Worm (Caenorhabditis elegans) whole organism, young adult: ENCODE measurements around the gene str-243.

Source experiments
- B0035.1 ChIP-seq: sonication (generic microtip); optimal IDR thresholded peaks from 2 replicates; lab custom pipeline; 2016; ENCODE audit warnings: missing genetic modification characterization, mild to moderate bottlenecking, missing compliant biosample characterization, missing genotype, missing genetic modification reagents
- C06A6.2 ChIP-seq: fragments of 200-800 bp; sonication (Bioruptor generic); conservative IDR thresholded peaks from 2 replicates; pipeline ENCODE4 v1.3.6; 2022; ENCODE audit warnings: missing genetic modification characterization, missing compliant biosample characterization
- C17E4.6 ChIP-seq: fragments of 200-800 bp; sonication (Bioruptor generic); IDR thresholded peaks from 2 replicates; pipeline ENCODE4 v1.3.6; 2022; ENCODE audit warnings: missing genetic modification reagents, missing genetic modification characterization, missing compliant biosample characterization
- D2030.7 ChIP-seq: fragments of 200-800 bp; sonication (Bioruptor generic); IDR thresholded peaks from 2 replicates; pipeline ENCODE4 v1.3.6; 2022; ENCODE audit warnings: missing genetic modification reagents, missing genetic modification characterization, missing compliant biosample characterization
- F39B2.1 ChIP-seq: fragments of 200-800 bp; sonication (Bioruptor generic); IDR thresholded peaks from 2 replicates; pipeline ENCODE4 v1.3.6; 2022; ENCODE audit warnings: missing genetic modification reagents, missing genetic modification characterization, missing compliant biosample characterization
- F57A8.1 ChIP-seq: fragments of 200-800 bp; sonication (Bioruptor generic); optimal IDR thresholded peaks from 2 replicates; lab custom pipeline; 2018; ENCODE audit warnings: mild to moderate bottlenecking, missing genetic modification characterization, moderate library complexity, missing compliant biosample characterization
- K11D2.4 ChIP-seq: fragments of 200-800 bp; sonication (Bioruptor generic); IDR thresholded peaks from 2 replicates; pipeline ENCODE4 v1.3.6; 2022; ENCODE audit warnings: missing genetic modification reagents, missing genetic modification characterization, missing compliant biosample characterization
- Y53F4B.3 ChIP-seq: fragments of 200-800 bp; sonication (Bioruptor generic); IDR thresholded peaks from 2 replicates; pipeline ENCODE4 v1.3.6; 2022; ENCODE audit warnings: missing genetic modification reagents, missing genetic modification characterization, missing compliant biosample characterization
- akir-1 ChIP-seq: fragments of 200-800 bp; sonication (Bioruptor generic); optimal IDR thresholded peaks from 2 replicates; lab custom pipeline; 2018; ENCODE audit warnings: mild to moderate bottlenecking, missing genetic modification characterization, moderate library complexity, missing compliant biosample characterization
- aptf-2 ChIP-seq: fragments of 200-800 bp; sonication (Bioruptor generic); conservative IDR thresholded peaks from 2 replicates; pipeline ENCODE4 v1.3.6; 2022; ENCODE audit warnings: missing genetic modification reagents, missing genetic modification characterization, missing compliant biosample characterization
- attf-3 ChIP-seq: fragments of 200-800 bp; sonication (Bioruptor generic); conservative IDR thresholded peaks from 2 replicates; pipeline ENCODE4 v1.3.6; 2022; ENCODE audit warnings: missing genetic modification reagents, missing genetic modification characterization, missing compliant biosample characterization
- attf-5 ChIP-seq: fragments of 200-800 bp; sonication (Bioruptor generic); optimal IDR thresholded peaks from 2 replicates; lab custom pipeline; 2018; ENCODE audit warnings: mild to moderate bottlenecking, missing genetic modification characterization, missing compliant biosample characterization
- bed-1 ChIP-seq: fragments of 200-800 bp; sonication (Bioruptor generic); IDR thresholded peaks from 2 replicates; pipeline ENCODE4 v1.3.6; 2022; ENCODE audit warnings: missing genetic modification reagents, missing genetic modification characterization, missing compliant biosample characterization
- cebp-1 ChIP-seq, 2 experiments: fragments of 200-800 bp in 1 of 2; sonication (Bioruptor generic) in 1 of 2; sonication (generic microtip) in 1 of 2; IDR thresholded peaks in 1 of 2; optimal IDR thresholded peaks in 1 of 2; 2 replicates each; pipeline versions ENCODE4 v1.3.6 to Lab custom; 2017 to 2022; ENCODE audit warnings: missing compliant biosample characterization in 2 of 2, missing genetic modification characterization in 2 of 2, mild to moderate bottlenecking in 1 of 2, missing genetic modification reagents in 1 of 2, moderate library complexity in 1 of 2
- dox-1 ChIP-seq: fragments of 200-800 bp; sonication (Bioruptor generic); IDR thresholded peaks from 2 replicates; pipeline ENCODE4 v1.3.6; 2022; ENCODE audit warnings: missing genetic modification reagents, missing genetic modification characterization, missing compliant biosample characterization
- dpff-1 ChIP-seq: sonication (generic microtip); optimal IDR thresholded peaks from 2 replicates; lab custom pipeline; 2017; ENCODE audit warnings: mild to moderate bottlenecking, missing genetic modification characterization, missing compliant biosample characterization
- egrh-3 ChIP-seq: fragments of 200-800 bp; sonication (Bioruptor generic); IDR thresholded peaks from 2 replicates; pipeline ENCODE4 v1.3.6; 2022; ENCODE audit warnings: missing genetic modification reagents, missing genetic modification characterization, missing compliant biosample characterization
- fkh-3 ChIP-seq: sonication (generic microtip); optimal IDR thresholded peaks from 2 replicates; lab custom pipeline; 2016; ENCODE audit warnings: mild to moderate bottlenecking, missing genetic modification characterization, missing compliant biosample characterization
- hlh-12 ChIP-seq: sonication (generic microtip); optimal IDR thresholded peaks from 2 replicates; lab custom pipeline; 2016; ENCODE audit warnings: missing genetic modification characterization, missing compliant biosample characterization
- hmg-20 ChIP-seq: fragments of 200-800 bp; sonication (Bioruptor generic); IDR thresholded peaks from 2 replicates; pipeline ENCODE4 v1.3.6; 2022; ENCODE audit warnings: missing genetic modification reagents, missing genetic modification characterization, missing compliant biosample characterization
- lag-1 ChIP-seq: fragments of 200-800 bp; sonication (Bioruptor generic); IDR thresholded peaks from 2 replicates; pipeline ENCODE4 v1.3.6; 2022; ENCODE audit warnings: missing genetic modification reagents, missing genetic modification characterization, missing compliant biosample characterization
- lin-26 ChIP-seq: fragments of 200-800 bp; sonication (Bioruptor generic); IDR thresholded peaks from 2 replicates; pipeline ENCODE4 v1.3.6; 2022; ENCODE audit warnings: missing genetic modification reagents, missing genetic modification characterization, missing compliant biosample characterization
- lin-35 ChIP-seq, 3 experiments: fragments of 150-350 bp in 2 of 3; sonication (generic microtip) in 1 of 3; optimal IDR thresholded peaks; 2 replicates each; lab custom pipeline; 2014 to 2018; ENCODE audit warnings: missing biosample characterization in 3 of 3, missing genetic modification characterization in 3 of 3, missing genetic modification reagents in 3 of 3
- lin-40 ChIP-seq: sonication (generic microtip); optimal IDR thresholded peaks from 2 replicates; lab custom pipeline; 2016; ENCODE audit warnings: missing genetic modification characterization, mild to moderate bottlenecking, missing compliant biosample characterization, missing genotype, missing genetic modification reagents
- nfya-2 ChIP-seq: fragments of 200-800 bp; sonication (Bioruptor generic); IDR thresholded peaks from 2 replicates; pipeline ENCODE4 v1.3.6; 2022; ENCODE audit warnings: missing genetic modification reagents, missing genetic modification characterization, missing compliant biosample characterization
- nhr-80 ChIP-seq: sonication (generic microtip); optimal IDR thresholded peaks from 2 replicates; lab custom pipeline; 2016; ENCODE audit warnings: missing genetic modification characterization, missing compliant biosample characterization
- nhr-90 ChIP-seq: sonication (generic microtip); optimal IDR thresholded peaks from 2 replicates; lab custom pipeline; 2016; ENCODE audit warnings: missing genotype, mild to moderate bottlenecking, missing genetic modification characterization, missing compliant biosample characterization
- snpc-3.4 ChIP-seq: sonication (generic microtip); optimal IDR thresholded peaks from 2 replicates; lab custom pipeline; 2017; ENCODE audit warnings: missing genetic modification characterization, mild to moderate bottlenecking, missing compliant biosample characterization, antibody characterized with exemption, moderate library complexity, missing genotype, missing genetic modification reagents
- snpc-4 ChIP-seq, 5 experiments: fragments of 150-350 bp in 1 of 5; sonication (generic microtip) in 4 of 5; optimal IDR thresholded peaks; 2 replicates each; lab custom pipeline; 2014 to 2018; ENCODE audit warnings: missing genetic modification characterization in 5 of 5, missing biosample characterization in 3 of 5, antibody characterized with exemption in 2 of 5, mild to moderate bottlenecking in 2 of 5, missing compliant biosample characterization in 2 of 5, missing genotype in 2 of 5, moderate library complexity in 2 of 5, missing genetic modification reagents in 1 of 5
- xnd-1 ChIP-seq: sonication (generic microtip); optimal IDR thresholded peaks from 2 replicates; lab custom pipeline; 2016; ENCODE audit warnings: missing genotype, missing genetic modification reagents, missing genetic modification characterization, missing compliant biosample characterization
- ztf-18 ChIP-seq: sonication (generic microtip); optimal IDR thresholded peaks from 2 replicates; lab custom pipeline; 2016; ENCODE audit warnings: missing genotype, mild to moderate bottlenecking, missing genetic modification characterization, missing compliant biosample characterization
- ztf-26 ChIP-seq: sonication (generic microtip); optimal IDR thresholded peaks from 2 replicates; lab custom pipeline; 2017; ENCODE audit warnings: missing genetic modification characterization, missing compliant biosample characterization

Gene str-243

ce11 chrV:1511537-1511936 lies 11.0 kb upstream of the str-243 start, which contains the start of gene nhr-260:
TSS of gene nhr-260 (minus strand) at chrV:1511637.
- TF ChIP-seq snpc-3.4 (tag; lab: Kevin White, UChicago): no peak
- TF ChIP-seq snpc-4 (GFP tag; optimal IDR thresholded peaks at IDR 0.05; lab: Kevin White, UChicago): no peak
- no peak for TF ChIP-seq snpc-4 (tag; optimal IDR thresholded peaks at IDR 0.05; lab: Kevin White, UChicago)
- no peak for TF ChIP-seq ztf-26 (tag; lab: Kevin White, UChicago)
- TF ChIP-seq nhr-90 (tag; lab: Kevin White, UChicago): no peak
- no peak for TF ChIP-seq Y53F4B.3
- no peak for TF ChIP-seq akir-1
- no peak for TF ChIP-seq egrh-3 (GFP tag; lab: Robert Waterston, UW)
- TF ChIP-seq, all 124 proteins: peak for 0

ce11 chrV:1521845-1522244 lies 740 bp upstream of the str-243 start, which contains the start of gene str-240:
TSS of gene str-240 (minus strand) at chrV:1521945.
- TF ChIP-seq F57A8.1 (GFP tag; lab: Kevin White, UChicago): no peak
- no peak for TF ChIP-seq C17E4.6 (GFP tag; lab: Robert Waterston, UW)

- TF ChIP-seq F39B2.1: no peak
- no peak for TF ChIP-seq fkh-3 (tag; lab: Kevin White, UChicago)
- TF ChIP-seq lag-1 (GFP tag; lab: Robert Waterston, UW): no peak
- no peak for TF ChIP-seq egrh-3 (GFP tag; lab: Robert Waterston, UW)
- no peak for TF ChIP-seq lin-40 (tag; lab: Kevin White, UChicago)
- no peak for TF ChIP-seq C17E4.6 (GFP tag; lab: Robert Waterston, UW)
- no peak for TF ChIP-seq attf-3 (GFP tag; lab: Robert Waterston, UW)
- TF ChIP-seq nhr-80 (tag; lab: Kevin White, UChicago): no peak
- no peak for TF ChIP-seq ztf-18 (tag; lab: Kevin White, UChicago)
- TF ChIP-seq B0035.1 (tag; lab: Kevin White, UChicago): no peak
- no peak for TF ChIP-seq hmg-20 (GFP tag; lab: Robert Waterston, UW)
- TF ChIP-seq, all 124 proteins: peak for 0
Measured at ce11 chrV:1527985-1528384, 5.4 kb downstream of the str-243 start, which contains the start of gene str-236. TSS of gene str-236 (minus strand) at chrV:1528085.

ce11 chrV:1531159-1531558 lies 8.6 kb downstream of the str-243 start, which contains the start of gene K02H11.4:
TSS of gene K02H11.4 (minus strand) at chrV:1531259.
- TF ChIP-seq aptf-2 (GFP tag; lab: Robert Waterston, UW) (no peak), dpff-1 (tag; lab: Kevin White, UChicago) (no peak), dox-1 (no peak), cebp-1 (GFP tag; IDR thresholded peaks at IDR 0.05; lab: Robert Waterston, UW) (no peak), cebp-1 (tag; optimal IDR thresholded peaks at IDR 0.05; lab: Kevin White, UChicago) (no peak), lin-35 (GFP tag; optimal IDR thresholded peaks at IDR 0.05; lab: Kevin White, UChicago) (no peak), bed-1 (GFP tag; lab: Robert Waterston, UW) (no peak), F57A8.1 (GFP tag; lab: Kevin White, UChicago) (no peak), attf-5 (GFP tag; lab: Kevin White, UChicago) (no peak), lin-40 (tag; lab: Kevin White, UChicago) (no peak), K11D2.4 (GFP tag; lab: Robert Waterston, UW) (no peak), nfya-2 (GFP tag; lab: Robert Waterston, UW) (no peak), hlh-12 (tag; lab: Kevin White, UChicago) (no peak), lin-26 (GFP tag; lab: Robert Waterston, UW) (no peak), D2030.7 (GFP tag; lab: Robert Waterston, UW) (no peak), egrh-3 (GFP tag; lab: Robert Waterston, UW) (no peak), C06A6.2 (no peak), xnd-1 (tag; lab: Kevin White, UChicago) (no peak)
